Fruit fly (Drosophila melanogaster) whole organism, embryonic: Measurements from ENCODE around the gene CG32857.

Experiments used
- Asciz ChIP-seq: fragments of 200-800 bp; sonication (Bioruptor generic); optimal IDR thresholded peaks from 2 replicates; lab custom pipeline; 2017; ENCODE audit warnings: missing biosample characterization, mild to moderate bottlenecking, missing genetic modification characterization, missing genetic modification reagents
- CG10209 ChIP-seq: fragments of 200-800 bp; sonication (Bioruptor generic); optimal IDR thresholded peaks from 3 replicates; lab custom pipeline; 2017; ENCODE audit warnings: missing biosample characterization, mild to moderate bottlenecking, missing genetic modification characterization, missing genetic modification reagents
- CG10431 ChIP-seq: fragments of 200-800 bp; sonication (Bioruptor generic); optimal IDR thresholded peaks from 3 replicates; lab custom pipeline; 2018; ENCODE audit warnings: missing biosample characterization, mild to moderate bottlenecking, missing genetic modification characterization
- CG10654 ChIP-seq: fragments of 200-800 bp; sonication (Bioruptor generic); optimal IDR thresholded peaks from 2 replicates; lab custom pipeline; 2016; ENCODE audit warnings: missing biosample characterization, missing genetic modification characterization
- CG13624 ChIP-seq: fragments of 200-800 bp; sonication (Bioruptor generic); optimal IDR thresholded peaks from 2 replicates; lab custom pipeline; 2016; ENCODE audit warnings: missing biosample characterization, missing genetic modification characterization
- CG15269 ChIP-seq: fragments of 200-800 bp; sonication (Bioruptor generic); optimal IDR thresholded peaks from 2 replicates; lab custom pipeline; 2018; ENCODE audit warnings: missing biosample characterization, mild to moderate bottlenecking, missing genetic modification characterization, moderate library complexity
- CG17328 ChIP-seq: fragments of 200-800 bp; sonication (Bioruptor generic); IDR thresholded peaks from 2 replicates; pipeline ENCODE4 v1.3.6; 2022; ENCODE audit warnings: missing biosample characterization, missing genetic modification characterization
- CG17359 ChIP-seq: fragments of 200-800 bp; sonication (Bioruptor generic); optimal IDR thresholded peaks from 3 replicates; lab custom pipeline; 2018; ENCODE audit warnings: missing biosample characterization, mild to moderate bottlenecking, missing genetic modification characterization, moderate library complexity
- CG17361 ChIP-seq: fragments of 200-800 bp; sonication (Bioruptor generic); IDR thresholded peaks from 3 replicates; pipeline ENCODE4 v1.3.6; 2022; ENCODE audit warnings: missing biosample characterization, missing genetic modification characterization
- CG2202 ChIP-seq: fragments of 200-800 bp; sonication (Bioruptor generic); optimal IDR thresholded peaks from 2 replicates; lab custom pipeline; 2018; ENCODE audit warnings: missing biosample characterization, mild to moderate bottlenecking, missing genetic modification characterization
- CG2875 ChIP-seq: fragments of 200-800 bp; sonication (Bioruptor generic); optimal IDR thresholded peaks from 2 replicates; lab custom pipeline; 2017; ENCODE audit warnings: missing biosample characterization, mild to moderate bottlenecking, missing genetic modification characterization, missing genetic modification reagents
- CG30431 ChIP-seq: fragments of 200-800 bp; sonication (Bioruptor generic); optimal IDR thresholded peaks from 2 replicates; lab custom pipeline; 2017; ENCODE audit warnings: missing biosample characterization, missing genetic modification characterization
- CG34422 ChIP-seq: fragments of 200-800 bp; sonication (Bioruptor generic); IDR thresholded peaks from 3 replicates; pipeline ENCODE4 v1.3.6; 2022; ENCODE audit warnings: missing biosample characterization, missing genetic modification characterization
- CG3847 ChIP-seq: fragments of 200-800 bp; sonication (Bioruptor generic); IDR thresholded peaks from 2 replicates; pipeline ENCODE4 v1.3.6; 2022; ENCODE audit warnings: missing biosample characterization, missing genetic modification characterization
- CG4707 ChIP-seq: fragments of 200-800 bp; sonication (Bioruptor generic); optimal IDR thresholded peaks from 2 replicates; lab custom pipeline; 2018; ENCODE audit warnings: missing biosample characterization, mild to moderate bottlenecking, missing genetic modification characterization, moderate library complexity
- CG5180 ChIP-seq: fragments of 200-800 bp; sonication (Bioruptor generic); optimal IDR thresholded peaks from 3 replicates; lab custom pipeline; 2017; ENCODE audit warnings: missing biosample characterization, missing genetic modification characterization, mild to moderate bottlenecking, moderate library complexity, missing genetic modification reagents
- CG6254 ChIP-seq: fragments of 200-800 bp; sonication (Bioruptor generic); optimal IDR thresholded peaks from 3 replicates; lab custom pipeline; 2017; ENCODE audit warnings: mild to moderate bottlenecking, missing biosample characterization, missing genetic modification reagents, missing genetic modification characterization
- CG6654 ChIP-seq: fragments of 200-800 bp; sonication (Bioruptor generic); optimal IDR thresholded peaks from 2 replicates; lab custom pipeline; 2017; ENCODE audit warnings: missing biosample characterization, mild to moderate bottlenecking, missing genetic modification characterization
- CG6813 ChIP-seq: fragments of 200-800 bp; sonication (Bioruptor generic); optimal IDR thresholded peaks from 2 replicates; lab custom pipeline; 2017; ENCODE audit warnings: missing biosample characterization, missing genetic modification characterization, mild to moderate bottlenecking, moderate library complexity, missing genetic modification reagents
- CG7745 ChIP-seq: fragments of 200-800 bp; sonication (Bioruptor generic); optimal IDR thresholded peaks from 2 replicates; lab custom pipeline; 2018; ENCODE audit warnings: missing biosample characterization, mild to moderate bottlenecking, missing genetic modification characterization, moderate library complexity
- CG9437 ChIP-seq: fragments of 200-800 bp; sonication (Bioruptor generic); optimal IDR thresholded peaks from 2 replicates; lab custom pipeline; 2018; ENCODE audit warnings: missing biosample characterization, mild to moderate bottlenecking, missing genetic modification characterization
- CG9609 ChIP-seq: fragments of 200-800 bp; sonication (Bioruptor generic); optimal IDR thresholded peaks from 3 replicates; lab custom pipeline; 2016; ENCODE audit warnings: missing biosample characterization, missing genetic modification characterization
- CG9876 ChIP-seq: fragments of 200-800 bp; sonication (Bioruptor generic); optimal IDR thresholded peaks from 2 replicates; lab custom pipeline; 2016; ENCODE audit warnings: missing biosample characterization, missing genetic modification characterization
- CrebB ChIP-seq: fragments of 200-800 bp; sonication (Bioruptor generic); optimal IDR thresholded peaks from 3 replicates; lab custom pipeline; 2018; ENCODE audit warnings: missing biosample characterization, mild to moderate bottlenecking, missing genetic modification characterization
- Dip3 ChIP-seq: fragments of 200-800 bp; sonication (Bioruptor generic); optimal IDR thresholded peaks from 3 replicates; lab custom pipeline; 2016; ENCODE audit warnings: missing biosample characterization, missing genetic modification characterization
- H2.0 ChIP-seq: fragments of 200-800 bp; sonication (Bioruptor generic); IDR thresholded peaks from 2 replicates; pipeline ENCODE4 v1.3.6; 2022; ENCODE audit warnings: missing biosample characterization, missing genetic modification characterization
- HmgD ChIP-seq: fragments of 200-800 bp; sonication (Bioruptor generic); optimal IDR thresholded peaks from 3 replicates; lab custom pipeline; 2016; ENCODE audit warnings: missing biosample characterization, missing genetic modification characterization
- Mad ChIP-seq: fragments of 200-800 bp; sonication (Bioruptor generic); optimal IDR thresholded peaks from 2 replicates; lab custom pipeline; 2016; ENCODE audit warnings: missing biosample characterization, missing genetic modification characterization
- Mrtf ChIP-seq: fragments of 200-800 bp; sonication (Bioruptor generic); IDR thresholded peaks from 3 replicates; pipeline ENCODE4 v1.3.6; 2022; ENCODE audit warnings: missing biosample characterization, missing genetic modification characterization
- Neu2 ChIP-seq: fragments of 200-800 bp; sonication (Bioruptor generic); optimal IDR thresholded peaks from 3 replicates; lab custom pipeline; 2016; ENCODE audit warnings: missing biosample characterization, missing genetic modification characterization, borderline replicate concordance
- Oli ChIP-seq: fragments of 200-800 bp; sonication (Bioruptor generic); optimal IDR thresholded peaks from 2 replicates; lab custom pipeline; 2018; ENCODE audit warnings: missing biosample characterization, mild to moderate bottlenecking, missing genetic modification characterization, moderate library complexity
- ab ChIP-seq: fragments of 200-800 bp; sonication (Bioruptor generic); optimal IDR thresholded peaks from 2 replicates; lab custom pipeline; 2016; ENCODE audit warnings: missing biosample characterization, missing genetic modification characterization
- ap ChIP-seq: fragments of 200-800 bp; sonication (Bioruptor generic); IDR thresholded peaks from 2 replicates; pipeline ENCODE4 v1.3.6; 2022; ENCODE audit warnings: missing biosample characterization, missing genetic modification characterization
- ara ChIP-seq: fragments of 200-800 bp; sonication (Bioruptor generic); IDR thresholded peaks from 2 replicates; pipeline ENCODE4 v1.3.6; 2022; ENCODE audit warnings: missing biosample characterization, missing genetic modification characterization
- bab2 ChIP-seq: fragments of 200-800 bp; sonication (Bioruptor generic); optimal IDR thresholded peaks from 2 replicates; lab custom pipeline; 2016; ENCODE audit warnings: missing biosample characterization, missing genetic modification characterization
- bsh ChIP-seq, 2 experiments: fragments of 200-800 bp; sonication (Bioruptor generic); optimal IDR thresholded peaks; 2 replicates each; lab custom pipeline; 2017 to 2018; ENCODE audit warnings: mild to moderate bottlenecking in 2 of 2, missing biosample characterization in 2 of 2, missing genetic modification characterization in 2 of 2, moderate library complexity in 1 of 2
- caup ChIP-seq: fragments of 200-800 bp; sonication (Bioruptor generic); optimal IDR thresholded peaks from 3 replicates; lab custom pipeline; 2017; ENCODE audit warnings: missing biosample characterization, mild to moderate bottlenecking, missing genetic modification characterization, moderate library complexity; ENCODE audit not compliant: severe bottlenecking
- dmrt11E ChIP-seq: fragments of 200-800 bp; sonication (Bioruptor generic); optimal IDR thresholded peaks from 3 replicates; lab custom pipeline; 2018; ENCODE audit warnings: missing biosample characterization, mild to moderate bottlenecking, missing genetic modification characterization, moderate library complexity
- eve ChIP-seq, 2 experiments: fragments of >200 bp; optimal IDR thresholded peaks; 2 replicates each; lab custom pipeline; 2017; ENCODE audit warnings: missing biosample characterization in 2 of 2, missing genetic modification characterization in 2 of 2
- gfzf ChIP-seq: fragments of 200-800 bp; sonication (Bioruptor generic); optimal IDR thresholded peaks from 2 replicates; lab custom pipeline; 2016; ENCODE audit warnings: missing biosample characterization, mild to moderate bottlenecking, missing genetic modification characterization, moderate library complexity
- kah ChIP-seq: fragments of 200-800 bp; sonication (Bioruptor generic); optimal IDR thresholded peaks from 2 replicates; lab custom pipeline; 2018; ENCODE audit warnings: missing biosample characterization, mild to moderate bottlenecking, missing genetic modification characterization
- p53 ChIP-seq: fragments of 200-800 bp; sonication (Bioruptor generic); optimal IDR thresholded peaks from 2 replicates; lab custom pipeline; 2016; ENCODE audit warnings: missing biosample characterization, missing genetic modification characterization
- pho ChIP-seq: fragments of 200-800 bp; sonication (Bioruptor generic); optimal IDR thresholded peaks from 2 replicates; lab custom pipeline; 2016; ENCODE audit warnings: missing biosample characterization, missing genetic modification characterization
- pnt ChIP-seq: fragments of 200-800 bp; sonication (Bioruptor generic); optimal IDR thresholded peaks from 3 replicates; lab custom pipeline; 2016; ENCODE audit warnings: missing biosample characterization, missing genetic modification characterization
- ro ChIP-seq: fragments of 200-800 bp; sonication (Bioruptor generic); IDR thresholded peaks from 2 replicates; pipeline ENCODE4 v1.3.6; 2022; ENCODE audit warnings: missing biosample characterization, missing genetic modification characterization
- tio ChIP-seq: fragments of 200-800 bp; sonication (Bioruptor generic); optimal IDR thresholded peaks from 2 replicates; lab custom pipeline; 2017; ENCODE audit warnings: missing biosample characterization, missing genetic modification characterization, inconsistent platforms
- vnd ChIP-seq: fragments of 200-800 bp; sonication (Bioruptor generic); IDR thresholded peaks from 3 replicates; pipeline ENCODE4 v1.3.6; 2022; ENCODE audit warnings: missing biosample characterization, missing genetic modification characterization; ENCODE audit not compliant: partially characterized antibody
- wor ChIP-seq: fragments of 200-800 bp; sonication (Bioruptor generic); IDR thresholded peaks from 2 replicates; pipeline ENCODE4 v1.3.6; 2022; ENCODE audit warnings: missing biosample characterization, missing genetic modification characterization
- zf30C ChIP-seq: fragments of 200-800 bp; sonication (Bioruptor generic); optimal IDR thresholded peaks from 3 replicates; lab custom pipeline; 2018; ENCODE audit warnings: missing biosample characterization, mild to moderate bottlenecking, missing genetic modification characterization
- zfh1 ChIP-seq: fragments of 200-800 bp; sonication (Bioruptor generic); IDR thresholded peaks from 3 replicates; pipeline ENCODE4 v1.3.6; 2022; ENCODE audit warnings: missing biosample characterization, missing genetic modification characterization

CG32857 gene

DNA sequence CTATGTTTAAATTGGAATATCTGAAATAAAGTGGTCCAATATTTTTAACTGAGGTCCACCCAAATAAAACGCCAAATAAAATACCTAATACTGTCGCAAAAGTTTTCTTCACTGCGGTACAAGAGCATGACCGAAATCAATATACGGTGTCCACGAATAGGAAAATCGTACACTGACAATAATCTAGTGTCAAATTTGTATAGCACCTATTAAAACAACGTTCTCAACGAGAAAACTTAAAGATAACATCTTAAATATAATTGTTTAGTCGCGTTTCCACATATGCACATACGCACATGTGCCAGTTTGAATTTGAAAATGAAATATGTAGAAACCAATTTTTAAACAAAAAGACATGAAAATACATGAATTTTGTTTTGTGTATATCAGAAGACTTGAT lies 14.0 kb upstream of the CG32857 start (continued):
- TF ChIP-seq dmrt11E (tag; lab: Kevin White, UChicago): peak; percentile 82
- peak; percentile 75 for TF ChIP-seq CG15269 (tag; lab: Kevin White, UChicago)
- peak; percentile 64 for TF ChIP-seq CG10209
- no peak for TF ChIP-seq CG10431 (GFP tag; lab: Kevin White, UChicago)
- peak; percentile 51 for TF ChIP-seq CG6254
- peak; percentile 31 for TF ChIP-seq Mad (GFP tag; lab: Kevin White, UChicago)
- TF ChIP-seq CG9609 (GFP tag; lab: Kevin White, UChicago): peak; percentile 60
- TF ChIP-seq CG5180 (GFP tag; lab: Kevin White, UChicago): peak; percentile 41
- peak; percentile 70; the same call in 2 of the 3 replicates for TF ChIP-seq CG17361 (GFP tag; lab: Robert Waterston, UW)
- TF ChIP-seq CG10654 (GFP tag; lab: Kevin White, UChicago): peak; percentile 59
- no peak for TF ChIP-seq vnd (GFP tag; lab: Robert Waterston, UW)
- TF ChIP-seq pho (GFP tag; lab: Kevin White, UChicago): peak; percentile 41
- peak; percentile 50 for TF ChIP-seq CG4707 (GFP tag; lab: Kevin White, UChicago)
- peak; percentile 42 to 87 for TF ChIP-seq bsh (GFP tag; optimal IDR thresholded peaks at IDR 0.05; lab: Kevin White, UChicago)
- no peak; the same call in 1 of the 3 replicates for TF ChIP-seq CG34422 (GFP tag; lab: Robert Waterston, UW)
- TF ChIP-seq CG2202 (tag; lab: Kevin White, UChicago): peak; percentile 47
- peak; percentile 37 for TF ChIP-seq Neu2 (GFP tag; lab: Kevin White, UChicago)
- peak; percentile 67 for TF ChIP-seq Asciz (GFP tag; lab: Kevin White, UChicago)
- peak; percentile 33 for TF ChIP-seq gfzf (GFP tag; lab: Kevin White, UChicago)
- no peak; the same call in 1 of the 2 replicates for TF ChIP-seq ro (GFP tag; lab: Robert Waterston, UW)
- peak; percentile 71 for TF ChIP-seq tio
- TF ChIP-seq CG30431: peak; percentile 52
- no peak; the same call in 1 of the 2 replicates for TF ChIP-seq ap (GFP tag; lab: Robert Waterston, UW)
- TF ChIP-seq CG3847 (GFP tag; lab: Robert Waterston, UW): no peak; the same call in 1 of the 2 replicates
- no peak for TF ChIP-seq CG9876 (GFP tag; lab: Kevin White, UChicago)
- peak; percentile 31 for TF ChIP-seq CrebB (tag; lab: Kevin White, UChicago)
- TF ChIP-seq caup (GFP tag; lab: Kevin White, UChicago): peak; percentile 47
- peak; percentile 49 for TF ChIP-seq CG9437 (GFP tag; lab: Kevin White, UChicago)
- no peak for TF ChIP-seq CG7745 (tag; lab: Kevin White, UChicago)
- TF ChIP-seq CG6654: peak; percentile 34
- TF ChIP-seq kah (GFP tag; lab: Kevin White, UChicago): peak; percentile 50
- peak; percentile 73 for TF ChIP-seq CG17359 (tag; lab: Kevin White, UChicago)
- TF ChIP-seq zf30C: peak; percentile 93
- TF ChIP-seq pnt (GFP tag; lab: Kevin White, UChicago): peak; percentile 67
- TF ChIP-seq p53 (GFP tag; lab: Kevin White, UChicago): peak; percentile 26
- TF ChIP-seq Oli: peak; percentile 70
- no peak for TF ChIP-seq ab (GFP tag; lab: Kevin White, UChicago)
- TF ChIP-seq Dip3 (GFP tag; lab: Kevin White, UChicago): peak; percentile 51
- peak in 1 of 2 experiments; percentile 85 for TF ChIP-seq eve (GFP tag; optimal IDR thresholded peaks at IDR 0.05; lab: Kevin White, UChicago)
- TF ChIP-seq CG6813: peak; percentile 67
- peak; percentile 34 for TF ChIP-seq CG17328
- no peak for TF ChIP-seq HmgD (GFP tag; lab: Kevin White, UChicago)
- peak; percentile 73 for TF ChIP-seq CG2875 (GFP tag; lab: Kevin White, UChicago)
- no peak for TF ChIP-seq H2.0 (GFP tag; lab: Robert Waterston, UW)
- TF ChIP-seq zfh1 (GFP tag; lab: Robert Waterston, UW): no peak
- TF ChIP-seq wor (GFP tag; lab: Robert Waterston, UW): peak; percentile 55; the same call in 1 of the 2 replicates
- TF ChIP-seq bab2 (GFP tag; lab: Kevin White, UChicago): peak; percentile 65
- TF ChIP-seq Mrtf (GFP tag; lab: Robert Waterston, UW): no peak
- TF ChIP-seq ara: no peak
- TF ChIP-seq CG13624 (GFP tag; lab: Kevin White, UChicago): peak; percentile 45
